Fruit fly (Drosophila melanogaster) whole organism, wandering third instar larva: ENCODE results near the gene veli.

Source experiments
- CG32264 ChIP-seq: fragments of 200-800 bp; sonication (Bioruptor generic); optimal IDR thresholded peaks from 2 replicates; lab custom pipeline; 2016; ENCODE audit warnings: missing biosample characterization, missing genetic modification characterization
- Dfd ChIP-seq: fragments of >200 bp; optimal IDR thresholded peaks from 2 replicates; lab custom pipeline; 2017; ENCODE audit warnings: missing biosample characterization, missing genetic modification characterization
- Myc ChIP-seq: fragments of >200 bp; optimal IDR thresholded peaks from 2 replicates; lab custom pipeline; 2017
- OdsH ChIP-seq: fragments of 200-800 bp; sonication (Bioruptor generic); optimal IDR thresholded peaks from 2 replicates; lab custom pipeline; 2016; ENCODE audit warnings: missing biosample characterization, mild to moderate bottlenecking, missing genetic modification characterization
- br ChIP-seq: fragments of 200-800 bp; sonication (Bioruptor generic); optimal IDR thresholded peaks from 2 replicates; lab custom pipeline; 2016; ENCODE audit warnings: missing biosample characterization, missing genetic modification characterization
- dl ChIP-seq, 2 experiments: fragments of 175-275, 200-275 bp in 1 of 2; fragments of 200-275 bp in 1 of 2; sonication (Bioruptor generic); optimal IDR thresholded peaks; lab custom pipeline; 2018; ENCODE audit warnings: mild to moderate bottlenecking in 2 of 2, missing biosample characterization in 2 of 2, missing genetic modification characterization in 2 of 2, moderate library complexity in 2 of 2; ENCODE audit not compliant: partially characterized antibody in 2 of 2, insufficient read depth in 1 of 2
- foxo ChIP-seq, 2 experiments: fragments of 200-800 bp; sonication (Bioruptor generic); optimal IDR thresholded peaks; 2 replicates in 1 of 2; 3 replicates in 1 of 2; lab custom pipeline; 2016 to 2017; ENCODE audit warnings: missing biosample characterization in 2 of 2, missing genetic modification characterization in 2 of 2
- pan ChIP-seq: fragments of >200 bp; optimal IDR thresholded peaks from 2 replicates; lab custom pipeline; 2017
- usp ChIP-seq: fragments of >200 bp; optimal IDR thresholded peaks from 2 replicates; lab custom pipeline; 2017; ENCODE audit warnings: missing biosample characterization, missing genetic modification characterization

DNA sequence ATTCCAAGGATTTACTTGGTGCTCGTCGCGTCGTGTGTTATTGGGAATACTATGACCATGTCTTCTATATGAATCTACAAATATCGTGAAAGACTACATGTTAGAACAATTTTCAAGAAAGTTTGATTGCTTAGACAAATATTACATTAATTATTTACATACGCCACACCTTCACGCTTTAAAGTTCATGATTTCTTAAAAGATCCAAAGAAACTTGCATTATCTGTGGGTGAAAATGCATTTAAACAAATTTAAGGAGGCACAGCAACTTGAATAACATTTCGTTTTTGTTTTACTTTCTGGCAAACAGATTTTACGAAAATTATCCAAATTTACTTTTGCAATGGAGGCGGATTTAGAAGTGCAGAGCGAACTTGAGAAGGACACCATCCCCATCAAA lies 28.7 kb downstream of the veli start, which contains the start of gene CG31115:
- TF ChIP-seq OdsH (GFP tag; lab: Kevin White, UChicago), result no peak
- TF ChIP-seq foxo (GFP tag; optimal IDR thresholded peaks at IDR 0.05; lab: Kevin White, UChicago), result no peak
- no peak for TF ChIP-seq pan (lab: Kevin White, UChicago)
- no peak for TF ChIP-seq usp (GFP tag; lab: Kevin White, UChicago)
- TF ChIP-seq CG32264 (GFP tag; lab: Kevin White, UChicago), result no peak
- no peak for TF ChIP-seq Dfd
- no peak for TF ChIP-seq dl (GFP tag; optimal IDR thresholded peaks at IDR 0.05; lab: Kevin White, UChicago; ENCODE audit: insufficient read depth in 1 of 2, partially characterized antibody in 2 of 2)
- no peak for TF ChIP-seq br
- no peak for TF ChIP-seq Myc (lab: Kevin White, UChicago)
